5 fruit fly cellular contexts compared by ENCODE assay signal in the genomic region with DNA sequence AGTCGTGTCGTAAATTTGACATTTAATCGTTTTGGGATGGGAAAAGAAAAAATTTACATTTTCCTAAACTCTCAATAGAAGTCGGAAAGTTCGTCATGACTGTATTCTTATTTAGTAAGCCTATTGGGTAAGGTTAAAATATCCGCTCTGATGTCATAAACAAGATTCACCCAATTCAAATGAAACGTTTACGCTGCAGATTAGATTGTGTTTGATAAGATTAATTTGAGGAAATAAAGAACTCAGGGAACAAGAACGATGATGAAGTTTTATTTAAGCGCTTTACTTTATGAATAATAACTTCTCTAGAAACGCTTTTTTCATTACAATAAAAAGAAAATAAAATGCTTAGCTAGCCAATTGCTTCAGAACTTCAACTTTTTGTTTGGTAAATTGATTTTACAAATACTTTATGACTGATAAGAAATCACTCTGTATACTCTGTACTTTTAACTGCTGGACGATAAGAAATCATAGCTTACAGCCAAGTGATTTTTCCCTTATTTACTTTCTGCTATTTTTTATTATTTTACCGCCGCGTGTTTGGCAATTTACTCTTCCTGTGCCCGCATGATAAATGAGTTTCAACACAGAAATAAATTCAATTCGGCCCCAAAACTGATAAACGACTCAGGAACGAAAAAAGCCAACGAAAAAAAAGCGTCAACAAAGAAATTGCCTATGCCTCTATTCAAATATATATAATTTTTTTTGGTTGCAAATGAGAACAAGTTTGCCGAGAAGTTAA.
TF ChIP-seq lines count a peak whose summit lies in the region.

No protein-coding gene starts in this region.

- TF ChIP-seq CTCF in whole organism, embryonic (GFP tag; optimal IDR thresholded peaks at IDR 0.05; lab: Kevin White, UChicago) = no peak

TF ChIP-seq in whole organism, adult, 20 proteins besides CTCF, POLR2A, EP300 and RAD21:
- TF ChIP-seq cnc (optimal IDR thresholded peaks at IDR 0.05; lab: Kevin White, UChicago) (no peak), CG14711 (tag; optimal IDR thresholded peaks at IDR 0.05; lab: Kevin White, UChicago) (no peak), kay (GFP tag; lab: Kevin White, UChicago; ENCODE audit: borderline replicate concordance) (peak; percentile 87), cic (GFP tag; optimal IDR thresholded peaks at IDR 0.05; lab: Kevin White, UChicago) (peak; percentile 72), CG7045 (GFP tag; optimal IDR thresholded peaks at IDR 0.05; lab: Kevin White, UChicago) (peak; percentile 8), CG12768 (GFP tag; optimal IDR thresholded peaks at IDR 0.05; lab: Kevin White, UChicago) (peak; percentile 26), tj (GFP tag; optimal IDR thresholded peaks at IDR 0.05; lab: Kevin White, UChicago) (no peak), Mnt (GFP tag; optimal IDR thresholded peaks at IDR 0.05; lab: Kevin White, UChicago) (peak; percentile 2), CG5204 (GFP tag; optimal IDR thresholded peaks at IDR 0.05; lab: Kevin White, UChicago) (no peak)

TF ChIP-seq in whole organism, embryonic, 481 proteins besides CTCF, POLR2A, EP300 and RAD21 (continues in another document):
- no peak for TF ChIP-seq Opbp (GFP tag; IDR thresholded peaks at IDR 0.05; lab: Robert Waterston, UW; ENCODE audit: partially characterized antibody)
- TF ChIP-seq Ets65A (GFP tag; lab: Kevin White, UChicago) = no peak
- no peak for TF ChIP-seq tio (GFP tag; optimal IDR thresholded peaks at IDR 0.05; lab: Kevin White, UChicago)
- peak; percentile 14 for TF ChIP-seq CG15601 (tag; optimal IDR thresholded peaks at IDR 0.05; lab: Kevin White, UChicago)
- TF ChIP-seq Tbp (GFP tag; optimal IDR thresholded peaks at IDR 0.05; lab: Kevin White, UChicago) = no peak
- TF ChIP-seq Atf3 (GFP tag; optimal IDR thresholded peaks at IDR 0.05; lab: Kevin White, UChicago) = no peak
- no peak for TF ChIP-seq wdn (GFP tag; IDR thresholded peaks at IDR 0.05; lab: Robert Waterston, UW)
- peak; percentile 62 for TF ChIP-seq grn (GFP tag; optimal IDR thresholded peaks at IDR 0.05; lab: Kevin White, UChicago)
- TF ChIP-seq CG13775 (GFP tag; optimal IDR thresholded peaks at IDR 0.05; lab: Kevin White, UChicago) = no peak
- no peak for TF ChIP-seq Chrac-16 (GFP tag; optimal IDR thresholded peaks at IDR 0.05; lab: Kevin White, UChicago)
- TF ChIP-seq mld (GFP tag; IDR thresholded peaks at IDR 0.05; lab: Robert Waterston, UW; ENCODE audit: partially characterized antibody) = no peak
- TF ChIP-seq sna (GFP tag; IDR thresholded peaks at IDR 0.05; lab: Robert Waterston, UW; ENCODE audit: partially characterized antibody) = no peak
- TF ChIP-seq Bteb2 (GFP tag; optimal IDR thresholded peaks at IDR 0.05; lab: Kevin White, UChicago) = no peak
- no peak for TF ChIP-seq zf30C (GFP tag; optimal IDR thresholded peaks at IDR 0.05; lab: Kevin White, UChicago)
- TF ChIP-seq CG9609 (GFP tag; optimal IDR thresholded peaks at IDR 0.05; lab: Kevin White, UChicago) = no peak
- no peak for TF ChIP-seq tap (tag; optimal IDR thresholded peaks at IDR 0.05; lab: Kevin White, UChicago)
- peak; percentile 99 for TF ChIP-seq CG2199 (GFP tag; IDR thresholded peaks at IDR 0.05; lab: Robert Waterston, UW)
- TF ChIP-seq CG7839 (tag; optimal IDR thresholded peaks at IDR 0.05; lab: Kevin White, UChicago) = no peak
- no peak for TF ChIP-seq twi (tag; optimal IDR thresholded peaks at IDR 0.05; lab: Kevin White, UChicago)

TF ChIP-seq in whole organism, prepupa, 60 proteins besides CTCF, POLR2A, EP300 and RAD21 (continues in another document):
- no peak for TF ChIP-seq Sox15 (GFP tag; optimal IDR thresholded peaks at IDR 0.05; lab: Kevin White, UChicago)
- no peak for TF ChIP-seq net (GFP tag; optimal IDR thresholded peaks at IDR 0.05; lab: Kevin White, UChicago)
- TF ChIP-seq Met (GFP tag; optimal IDR thresholded peaks at IDR 0.05; lab: Kevin White, UChicago) = no peak
- TF ChIP-seq OdsH (GFP tag; optimal IDR thresholded peaks at IDR 0.05; lab: Kevin White, UChicago) = no peak
- TF ChIP-seq CG32006 (GFP tag; optimal IDR thresholded peaks at IDR 0.05; lab: Kevin White, UChicago) = no peak
- TF ChIP-seq CG6808 (GFP tag; optimal IDR thresholded peaks at IDR 0.05; lab: Kevin White, UChicago) = peak; percentile 15
- peak; percentile 58 for TF ChIP-seq CG6854 (GFP tag; optimal IDR thresholded peaks at IDR 0.05; lab: Kevin White, UChicago)
- peak; percentile 20 for TF ChIP-seq Eip78C (GFP tag; lab: Kevin White, UChicago)
- TF ChIP-seq Ets21C (GFP tag; optimal IDR thresholded peaks at IDR 0.05; lab: Kevin White, UChicago) = no peak
- no peak for TF ChIP-seq CG31627 (GFP tag; optimal IDR thresholded peaks at IDR 0.05; lab: Kevin White, UChicago)
- TF ChIP-seq ss (GFP tag; optimal IDR thresholded peaks at IDR 0.05; lab: Kevin White, UChicago) = peak in 1 of 2 experiments; percentile 5
- no peak for TF ChIP-seq CG11762 (GFP tag; optimal IDR thresholded peaks at IDR 0.05; lab: Kevin White, UChicago; ENCODE audit: insufficient read depth)
- TF ChIP-seq Sox14 (GFP tag; optimal IDR thresholded peaks at IDR 0.05; lab: Kevin White, UChicago) = no peak
- TF ChIP-seq svp (GFP tag; lab: Kevin White, UChicago) = peak; percentile 65
- peak; percentile 54 for TF ChIP-seq vri (GFP tag; optimal IDR thresholded peaks at IDR 0.05; lab: Kevin White, UChicago)
- TF ChIP-seq fkh (GFP tag; optimal IDR thresholded peaks at IDR 0.05; lab: Kevin White, UChicago) = peak; percentile 59
- no peak for TF ChIP-seq CG8119 (GFP tag; IDR thresholded peaks at IDR 0.05; lab: Robert Waterston, UW)
- TF ChIP-seq lz (GFP tag; optimal IDR thresholded peaks at IDR 0.05; lab: Kevin White, UChicago) = no peak
- TF ChIP-seq Eip93F (GFP tag; optimal IDR thresholded peaks at IDR 0.05; lab: Kevin White, UChicago) = peak; percentile 69
- TF ChIP-seq Hr39 (GFP tag; optimal IDR thresholded peaks at IDR 0.05; lab: Kevin White, UChicago) = no peak

TF ChIP-seq in whole organism, pupa, 21 proteins besides CTCF, POLR2A, EP300 and RAD21:
- TF ChIP-seq Pif1A (GFP tag; optimal IDR thresholded peaks at IDR 0.05; lab: Kevin White, UChicago) (no peak), CG32121 (GFP tag; IDR thresholded peaks at IDR 0.05; lab: Robert Waterston, UW) (no peak), CG8301 (tag; optimal IDR thresholded peaks at IDR 0.05; lab: Kevin White, UChicago) (no peak), Snoo (tag; optimal IDR thresholded peaks at IDR 0.05; lab: Kevin White, UChicago) (no peak), CG9948 (tag; optimal IDR thresholded peaks at IDR 0.05; lab: Kevin White, UChicago) (no peak), CG14655 (GFP tag; optimal IDR thresholded peaks at IDR 0.05; lab: Kevin White, UChicago) (peak; percentile 20)

TF ChIP-seq in whole organism, wandering third instar larva, 38 proteins besides CTCF, POLR2A, EP300 and RAD21:
- TF ChIP-seq sage (GFP tag; optimal IDR thresholded peaks at IDR 0.05; lab: Kevin White, UChicago) (no peak), OdsH (GFP tag; optimal IDR thresholded peaks at IDR 0.05; lab: Kevin White, UChicago) (no peak), dsf (GFP tag; optimal IDR thresholded peaks at IDR 0.05; lab: Kevin White, UChicago; ENCODE audit: borderline replicate concordance) (no peak), Myc (optimal IDR thresholded peaks at IDR 0.05; lab: Kevin White, UChicago) (no peak), Dfd (GFP tag; optimal IDR thresholded peaks at IDR 0.05; lab: Kevin White, UChicago) (no peak), usp (GFP tag; optimal IDR thresholded peaks at IDR 0.05; lab: Kevin White, UChicago) (no peak), CrebA (GFP tag; optimal IDR thresholded peaks at IDR 0.05; lab: Kevin White, UChicago; ENCODE audit: borderline replicate concordance) (no peak), br (GFP tag; optimal IDR thresholded peaks at IDR 0.05; lab: Kevin White, UChicago) (peak; percentile 16), foxo (GFP tag; optimal IDR thresholded peaks at IDR 0.05; lab: Kevin White, UChicago) (no peak), psq (GFP tag; optimal IDR thresholded peaks at IDR 0.05; lab: Kevin White, UChicago) (no peak), ey (GFP tag; optimal IDR thresholded peaks at IDR 0.05; lab: Kevin White, UChicago) (no peak), fru (GFP tag; optimal IDR thresholded peaks at IDR 0.05; lab: Kevin White, UChicago) (peak; percentile 22), lola (GFP tag; optimal IDR thresholded peaks at IDR 0.05; lab: Kevin White, UChicago) (no peak), HLH106 (tag; optimal IDR thresholded peaks at IDR 0.05; lab: Kevin White, UChicago) (no peak), GATAd (GFP tag; optimal IDR thresholded peaks at IDR 0.05; lab: Kevin White, UChicago) (no peak), sv (GFP tag; optimal IDR thresholded peaks at IDR 0.05; lab: Kevin White, UChicago) (no peak), N (GFP tag; optimal IDR thresholded peaks at IDR 0.05; lab: Kevin White, UChicago) (no peak), Rel (GFP tag; optimal IDR thresholded peaks at IDR 0.05; lab: Kevin White, UChicago) (no peak), Rel (tag; optimal IDR thresholded peaks at IDR 0.05; lab: Kevin White, UChicago) (peak; percentile 2), Sp1 (GFP tag; optimal IDR thresholded peaks at IDR 0.05; lab: Kevin White, UChicago) (peak; percentile 4)
TF ChIP-seq in whole organism, wandering third instar larva: peak in this region for 4.
